Fruit fly (Drosophila melanogaster): ENCODE measurements around the gene nonC.

nonC gene

dm6 chrX:6804485-6805295 is 19.6 kb upstream of the nonC start (continued):
- TF ChIP-seq pdm3 (GFP tag; optimal IDR thresholded peaks at IDR 0.05) (peak; percentile 96), Eip75B (GFP tag; optimal IDR thresholded peaks at IDR 0.05) (peak; percentile 88), CG6854 (GFP tag; optimal IDR thresholded peaks at IDR 0.05) (peak; percentile 17), dac (GFP tag; optimal IDR thresholded peaks at IDR 0.05) (peak; percentile 87), CG15336 (GFP tag; IDR thresholded peaks at IDR 0.05) (peak; percentile 97), CG32006 (GFP tag; optimal IDR thresholded peaks at IDR 0.05) (peak; percentile 95), CG8119 (GFP tag; IDR thresholded peaks at IDR 0.05) (peak; percentile 98), Sox102F (GFP tag; optimal IDR thresholded peaks at IDR 0.05) (peak; percentile 95), CG1621 (tag; optimal IDR thresholded peaks at IDR 0.05) (peak; percentile 75), CG3032 (tag; optimal IDR thresholded peaks at IDR 0.05) (peak; percentile 65), acj6 (GFP tag; optimal IDR thresholded peaks at IDR 0.05) (peak; percentile 93), lz (GFP tag; optimal IDR thresholded peaks at IDR 0.05) (peak; percentile 94), CG8319 (GFP tag; optimal IDR thresholded peaks at IDR 0.05) (peak; percentile 83), spab (GFP tag; optimal IDR thresholded peaks at IDR 0.05) (no peak), achi (GFP tag; optimal IDR thresholded peaks at IDR 0.05) (peak; percentile 91), Hr38 (GFP tag; optimal IDR thresholded peaks at IDR 0.05) (peak; percentile 78), CG8632 (GFP tag; optimal IDR thresholded peaks at IDR 0.05) (peak; percentile 92), Lpt (GFP tag; optimal IDR thresholded peaks at IDR 0.05) (peak; percentile 90), Blimp-1 (GFP tag; optimal IDR thresholded peaks at IDR 0.05) (peak; percentile 71), dsx (GFP tag; optimal IDR thresholded peaks at IDR 0.05; ENCODE audit: poor library complexity, severe bottlenecking) (peak; percentile 79), Eip93F (GFP tag; optimal IDR thresholded peaks at IDR 0.05) (peak; percentile 85)

dm6 chrX:6805404-6805803 is 18.9 kb upstream of the nonC start:
- no peak for TF ChIP-seq fd59A (GFP tag; optimal IDR thresholded peaks at IDR 0.05)
- no peak for TF ChIP-seq CG3032 (tag; optimal IDR thresholded peaks at IDR 0.05)
- no peak for TF ChIP-seq eg (GFP tag; IDR thresholded peaks at IDR 0.05)
- no peak for TF ChIP-seq Ets96B (tag; optimal IDR thresholded peaks at IDR 0.05)
- no peak for TF ChIP-seq Eip78C (GFP tag)
- TF ChIP-seq Ets21C (GFP tag; optimal IDR thresholded peaks at IDR 0.05) = no peak
- TF ChIP-seq Eip93F (GFP tag; optimal IDR thresholded peaks at IDR 0.05) = peak; percentile 17
- no peak for TF ChIP-seq CG7368 (GFP tag; optimal IDR thresholded peaks at IDR 0.05)
- peak; percentile 74 for TF ChIP-seq vri (GFP tag; optimal IDR thresholded peaks at IDR 0.05)
- no peak for TF ChIP-seq CG8319 (GFP tag; optimal IDR thresholded peaks at IDR 0.05)
- no peak for TF ChIP-seq Sox15 (GFP tag; optimal IDR thresholded peaks at IDR 0.05)
- TF ChIP-seq CG32006 (GFP tag; optimal IDR thresholded peaks at IDR 0.05) = no peak
- TF ChIP-seq CG3919 (GFP tag; optimal IDR thresholded peaks at IDR 0.05) = no peak
- TF ChIP-seq Gug (GFP tag; IDR thresholded peaks at IDR 0.05) = no peak
- TF ChIP-seq fd85E (GFP tag; optimal IDR thresholded peaks at IDR 0.05) = no peak

dm6 chrX:6813678-6814077 is 10.6 kb upstream of the nonC start, which contains the start of gene iav:
Gene iav (plus strand): TSS chrX:6813978.
- no peak for TF ChIP-seq CG11294 (GFP tag; IDR thresholded peaks at IDR 0.05)
- no peak for TF ChIP-seq dsx (GFP tag; optimal IDR thresholded peaks at IDR 0.05; ENCODE audit: poor library complexity, severe bottlenecking)
- no peak for TF ChIP-seq lz (GFP tag; optimal IDR thresholded peaks at IDR 0.05)
- no peak for TF ChIP-seq Hr4 (GFP tag; optimal IDR thresholded peaks at IDR 0.05)
- TF ChIP-seq CG3032 (tag; optimal IDR thresholded peaks at IDR 0.05) = no peak
- no peak for TF ChIP-seq CG31627 (GFP tag; optimal IDR thresholded peaks at IDR 0.05)
- TF ChIP-seq CG4318 (GFP tag; optimal IDR thresholded peaks at IDR 0.05) = no peak
- no peak for TF ChIP-seq Hr39 (GFP tag; optimal IDR thresholded peaks at IDR 0.05)

Measured in whole organism, prepupa.